Fruit fly (Drosophila melanogaster): ENCODE results near the gene CG32485.
A peak's percentile ranks its signal among the peaks of the same experiment; 100 is the strongest.

Gene CG32485

DNA sequence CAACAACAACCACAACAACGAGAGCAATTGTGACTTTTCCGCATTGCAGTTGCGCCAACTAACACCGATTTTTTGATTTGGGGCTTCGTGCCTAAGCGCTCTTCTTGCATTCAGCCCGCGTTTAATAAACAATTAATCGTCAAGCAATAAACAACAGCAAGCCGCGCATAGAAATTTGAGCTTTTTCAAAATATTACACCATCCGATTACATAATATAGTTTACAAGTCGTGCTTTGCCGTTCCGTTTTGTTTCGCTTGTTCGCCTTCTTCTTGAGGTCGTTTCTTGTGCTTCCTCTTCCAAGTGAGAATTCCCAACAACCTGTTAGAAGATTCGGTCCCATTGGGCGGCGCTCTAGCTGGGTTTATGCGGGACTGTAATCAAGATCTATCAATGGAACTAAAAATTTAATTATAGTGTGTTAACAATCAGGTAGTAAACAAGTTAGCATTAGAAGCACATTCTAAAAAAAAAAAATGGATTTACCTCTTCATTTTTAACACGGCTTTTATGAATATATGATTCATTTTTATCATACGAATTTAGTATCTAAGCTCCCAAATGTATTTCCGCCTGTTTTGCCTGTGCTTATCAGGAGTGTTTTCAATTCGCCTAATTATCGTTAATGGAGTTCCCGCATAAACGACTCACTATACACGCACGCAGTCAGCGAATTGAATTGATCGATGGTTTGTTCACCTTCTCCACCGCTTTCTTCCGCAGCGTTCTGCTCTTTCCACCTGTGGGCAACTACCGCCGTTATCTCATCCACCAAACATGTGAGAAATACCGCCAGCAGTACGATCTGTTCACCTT lies 14.1 kb upstream of the CG32485 start (continued):
- peak; percentile 44; the same call in 1 of the 2 replicates for TF ChIP-seq CG1024 (GFP tag; IDR thresholded peaks at IDR 0.05)
- peak; percentile 88 for TF ChIP-seq seq (GFP tag; IDR thresholded peaks at IDR 0.05)
- TF ChIP-seq CG6654 (GFP tag; optimal IDR thresholded peaks at IDR 0.05): peak; percentile 58
- TF ChIP-seq HLH3B (GFP tag; IDR thresholded peaks at IDR 0.05): peak; percentile 75
- TF ChIP-seq CG12744 (GFP tag; optimal IDR thresholded peaks at IDR 0.05): peak; percentile 44
- TF ChIP-seq CG34224 (GFP tag; IDR thresholded peaks at IDR 0.05; ENCODE audit: partially characterized antibody): no peak
- peak; percentile 68 for TF ChIP-seq otp (GFP tag; IDR thresholded peaks at IDR 0.05)
- TF ChIP-seq Hr3 (GFP tag; optimal IDR thresholded peaks at IDR 0.05): peak; percentile 48
- peak; percentile 66 for TF ChIP-seq CG7271 (tag; optimal IDR thresholded peaks at IDR 0.05)
- TF ChIP-seq her (GFP tag; optimal IDR thresholded peaks at IDR 0.05): peak; percentile 44
- peak; percentile 28; the same call in 1 of the 2 replicates for TF ChIP-seq rib (GFP tag; IDR thresholded peaks at IDR 0.05)
- peak; percentile 67 for TF ChIP-seq CG12071 (GFP tag; optimal IDR thresholded peaks at IDR 0.05)
- peak; percentile 74 for TF ChIP-seq Dek (tag; optimal IDR thresholded peaks at IDR 0.05)
- TF ChIP-seq MTF-1 (GFP tag; optimal IDR thresholded peaks at IDR 0.05; ENCODE audit: borderline replicate concordance): peak; percentile 61
- peak; percentile 54 for TF ChIP-seq CG1792 (GFP tag; optimal IDR thresholded peaks at IDR 0.05)
- TF ChIP-seq vfl (GFP tag; optimal IDR thresholded peaks at IDR 0.05): peak; percentile 41
- peak in 1 of 3 experiments; percentile 62 for TF ChIP-seq Stat92E (GFP tag; optimal IDR thresholded peaks at IDR 0.05)
- peak; percentile 68 for TF ChIP-seq CG16815 (GFP tag; optimal IDR thresholded peaks at IDR 0.05)
- TF ChIP-seq sim (GFP tag; IDR thresholded peaks at IDR 0.05): peak; percentile 55
- TF ChIP-seq gsb (GFP tag; IDR thresholded peaks at IDR 0.05): no peak
- peak; percentile 94 for TF ChIP-seq CG9727 (GFP tag; optimal IDR thresholded peaks at IDR 0.05)
- peak; percentile 89 for TF ChIP-seq Hmr (GFP tag; optimal IDR thresholded peaks at IDR 0.05)
- peak; percentile 88 for TF ChIP-seq CG3281 (GFP tag; optimal IDR thresholded peaks at IDR 0.05)
- no peak for TF ChIP-seq CG6272 (GFP tag; IDR thresholded peaks at IDR 0.05)
- peak; percentile 41; the same call in 2 of the 3 replicates for TF ChIP-seq ken (GFP tag; IDR thresholded peaks at IDR 0.05)
- peak; percentile 58 for TF ChIP-seq CG30431 (GFP tag; optimal IDR thresholded peaks at IDR 0.05)
- TF ChIP-seq CG18764 (GFP tag; optimal IDR thresholded peaks at IDR 0.05): peak; percentile 63
- TF ChIP-seq repo (GFP tag; optimal IDR thresholded peaks at IDR 0.05): peak; percentile 34
- peak; percentile 60 for TF ChIP-seq CG13123 (GFP tag; optimal IDR thresholded peaks at IDR 0.05)
- TF ChIP-seq CG13296 (GFP tag; optimal IDR thresholded peaks at IDR 0.05): peak; percentile 94
- TF ChIP-seq CG1529 (GFP tag; optimal IDR thresholded peaks at IDR 0.05): peak; percentile 78
- no peak for TF ChIP-seq Scr (GFP tag; IDR thresholded peaks at IDR 0.05; ENCODE audit: partially characterized antibody)
- peak; percentile 90 for TF ChIP-seq ci (GFP tag; IDR thresholded peaks at IDR 0.05)
- peak; percentile 82 for TF ChIP-seq Nf-YC (tag; optimal IDR thresholded peaks at IDR 0.05)
- no peak for TF ChIP-seq sna (GFP tag; IDR thresholded peaks at IDR 0.05; ENCODE audit: partially characterized antibody)
- TF ChIP-seq peb (GFP tag; IDR thresholded peaks at IDR 0.05): 0 out of 2 replicates have a peak, but pooled peaks have one; percentile 19
- TF ChIP-seq CG9797 (GFP tag; optimal IDR thresholded peaks at IDR 0.05): no peak
- TF ChIP-seq kni (GFP tag; optimal IDR thresholded peaks at IDR 0.05): peak; percentile 78
- no peak for TF ChIP-seq HLHmδ (GFP tag; optimal IDR thresholded peaks at IDR 0.05)
- TF ChIP-seq CG18599 (GFP tag; optimal IDR thresholded peaks at IDR 0.05): peak; percentile 91
- peak; percentile 77 for TF ChIP-seq ranshi (GFP tag; IDR thresholded peaks at IDR 0.05)
- TF ChIP-seq Bteb2 (GFP tag; optimal IDR thresholded peaks at IDR 0.05): peak; percentile 78
- TF ChIP-seq CG2875 (GFP tag; optimal IDR thresholded peaks at IDR 0.05): peak; percentile 72
- TF ChIP-seq unc-4 (GFP tag; IDR thresholded peaks at IDR 0.05; ENCODE audit: partially characterized antibody): no peak
- TF ChIP-seq az2 (GFP tag; optimal IDR thresholded peaks at IDR 0.05): peak; percentile 67
- peak; percentile 70 for TF ChIP-seq CG4404 (GFP tag; IDR thresholded peaks at IDR 0.05)
- TF ChIP-seq Meics (GFP tag; optimal IDR thresholded peaks at IDR 0.05): peak; percentile 92
- no peak for TF ChIP-seq usp (GFP tag; optimal IDR thresholded peaks at IDR 0.05)

All from whole organism, embryonic.